Worm (Caenorhabditis elegans) whole organism, early embryonic: ENCODE measurements around the gene T22F3.10.
"Not testable (repeated sequence)": the region's sequence is repeated elsewhere in the genome, so short reads cannot be mapped to it uniquely, and the experiment has no call there.

Experiments used
- ama-1 ChIP-seq: fragments of 150-350 bp; optimal IDR thresholded peaks from 2 replicates; lab custom pipeline; 2014
- ceh-36 ChIP-seq: sonication (generic microtip); optimal IDR thresholded peaks from 2 replicates; lab custom pipeline; 2016; ENCODE audit warnings: missing genetic modification characterization, inconsistent platforms, missing compliant biosample characterization
- pes-1 ChIP-seq: fragments of 200-800 bp; sonication (Bioruptor generic); IDR thresholded peaks from 2 replicates; pipeline ENCODE4 v1.3.6; 2022; ENCODE audit warnings: missing genetic modification reagents, missing genetic modification characterization, missing compliant biosample characterization
- tbx-11 ChIP-seq: fragments of 200-800 bp; sonication (Bioruptor generic); IDR thresholded peaks from 2 replicates; pipeline ENCODE4 v1.3.6; 2022; ENCODE audit warnings: missing genetic modification characterization, missing compliant biosample characterization

- TF ChIP-seq ama-1; tbx-11 (GFP tag; lab: Robert Waterston, UW); pes-1 (GFP tag; lab: Robert Waterston, UW); ceh-36 (tag; lab: Kevin White, UChicago): not testable (repeated sequence)
Observed at ce11 chrV:3597052-3597451, 14.5 kb downstream of the T22F3.10 start, which contains the start of gene srh-212.
